Worm (Caenorhabditis elegans) whole organism, mixed stage, embryonic: Measurements from ENCODE around the gene ost-1.

Experiments
- M03D4.4 ChIP-seq: sonication (generic microtip); optimal IDR thresholded peaks from 2 replicates; lab custom pipeline; 2017; ENCODE audit warnings: mild to moderate bottlenecking, missing genetic modification characterization, missing compliant biosample characterization
- bed-3 ChIP-seq: fragments of 200-800 bp; sonication (Bioruptor generic); optimal IDR thresholded peaks from 3 replicates; lab custom pipeline; 2018; ENCODE audit warnings: mild to moderate bottlenecking, missing genetic modification characterization, moderate library complexity, missing compliant biosample characterization
- blmp-1 ChIP-seq: fragments of 150-350 bp; optimal IDR thresholded peaks from 2 replicates; lab custom pipeline; 2014; ENCODE audit warnings: missing biosample characterization, missing genetic modification characterization
- ceh-39 ChIP-seq: fragments of 150-350 bp; optimal IDR thresholded peaks from 2 replicates; lab custom pipeline; 2014; ENCODE audit warnings: missing biosample characterization, missing genetic modification characterization
- ceh-43 ChIP-seq: fragments of 200-800 bp; sonication (Bioruptor generic); optimal IDR thresholded peaks from 2 replicates; lab custom pipeline; 2018; ENCODE audit warnings: mild to moderate bottlenecking, missing genetic modification characterization, moderate library complexity, missing compliant biosample characterization
- ceh-83 ChIP-seq: fragments of 200-800 bp; sonication (Bioruptor generic); optimal IDR thresholded peaks from 2 replicates; lab custom pipeline; 2018; ENCODE audit warnings: mild to moderate bottlenecking, missing genetic modification characterization, missing compliant biosample characterization
- ces-1 ChIP-seq: fragments of 150-350 bp; optimal IDR thresholded peaks from 2 replicates; lab custom pipeline; 2014; ENCODE audit warnings: missing biosample characterization, missing genetic modification reagents, missing genetic modification characterization
- cnd-1 ChIP-seq: fragments of 200-800 bp; sonication (Bioruptor generic); optimal IDR thresholded peaks from 2 replicates; lab custom pipeline; 2018; ENCODE audit warnings: mild to moderate bottlenecking, missing genetic modification characterization, missing compliant biosample characterization
- drap-1 ChIP-seq: fragments of 200-800 bp; sonication (Bioruptor generic); optimal IDR thresholded peaks from 3 replicates; lab custom pipeline; 2018; ENCODE audit warnings: mild to moderate bottlenecking, missing genetic modification characterization, missing compliant biosample characterization
- elt-1 ChIP-seq: sonication (generic microtip); optimal IDR thresholded peaks from 2 replicates; lab custom pipeline; 2017; ENCODE audit warnings: missing genetic modification characterization, mild to moderate bottlenecking, missing compliant biosample characterization, antibody characterized with exemption, moderate library complexity, borderline replicate concordance; ENCODE audit not compliant: insufficient read depth
- elt-3 ChIP-seq: fragments of 150-350 bp; optimal IDR thresholded peaks from 2 replicates; lab custom pipeline; 2014; ENCODE audit warnings: missing biosample characterization, missing genetic modification characterization
- flh-1 ChIP-seq: fragments of 200-800 bp; sonication (Bioruptor generic); optimal IDR thresholded peaks from 2 replicates; lab custom pipeline; 2018; ENCODE audit warnings: mild to moderate bottlenecking, missing genetic modification characterization, moderate library complexity, missing compliant biosample characterization
- ham-2 ChIP-seq: fragments of 200-800 bp; sonication (Bioruptor generic); optimal IDR thresholded peaks from 2 replicates; lab custom pipeline; 2018; ENCODE audit warnings: mild to moderate bottlenecking, missing genetic modification characterization, missing compliant biosample characterization
- hlh-1 ChIP-seq: fragments of 150-350 bp; optimal IDR thresholded peaks from 2 replicates; lab custom pipeline; 2014; ENCODE audit warnings: missing biosample characterization, missing genetic modification reagents, missing genetic modification characterization
- lin-13 ChIP-seq: fragments of 150-350 bp; optimal IDR thresholded peaks from 2 replicates; lab custom pipeline; 2014; ENCODE audit warnings: missing biosample characterization, missing genetic modification characterization
- lin-32 ChIP-seq: fragments of 200-800 bp; sonication (Bioruptor generic); optimal IDR thresholded peaks from 2 replicates; lab custom pipeline; 2018; ENCODE audit warnings: mild to moderate bottlenecking, missing genetic modification characterization, missing compliant biosample characterization
- lsy-2 ChIP-seq: fragments of 150-350 bp; optimal IDR thresholded peaks from 2 replicates; lab custom pipeline; 2014; ENCODE audit warnings: missing biosample characterization, missing genetic modification characterization
- mab-5 ChIP-seq: fragments of 150-350 bp; optimal IDR thresholded peaks from 2 replicates; lab custom pipeline; 2014; ENCODE audit warnings: missing biosample characterization, missing genetic modification characterization
- mep-1 ChIP-seq: fragments of 150-350 bp; optimal IDR thresholded peaks from 2 replicates; lab custom pipeline; 2017; ENCODE audit warnings: missing biosample characterization, missing genetic modification reagents, missing genetic modification characterization, inconsistent platforms
- mls-2 ChIP-seq: sonication (generic microtip); optimal IDR thresholded peaks from 2 replicates; lab custom pipeline; 2016; ENCODE audit warnings: mild to moderate bottlenecking, missing genetic modification characterization, moderate library complexity, missing compliant biosample characterization
- nhr-12 ChIP-seq: fragments of 150-350 bp; optimal IDR thresholded peaks from 2 replicates; lab custom pipeline; 2014; ENCODE audit warnings: missing biosample characterization, missing genetic modification characterization
- nhr-2 ChIP-seq: fragments of 150-350 bp; optimal IDR thresholded peaks from 2 replicates; lab custom pipeline; 2014; ENCODE audit warnings: missing biosample characterization, missing genetic modification characterization
- nhr-237 ChIP-seq: fragments of 150-350 bp; optimal IDR thresholded peaks from 2 replicates; lab custom pipeline; 2014; ENCODE audit warnings: missing biosample characterization, missing genetic modification characterization
- nhr-28 ChIP-seq: fragments of 150-350 bp; optimal IDR thresholded peaks from 2 replicates; lab custom pipeline; 2014; ENCODE audit warnings: missing biosample characterization, missing genetic modification characterization
- nhr-76 ChIP-seq: sonication (generic microtip); optimal IDR thresholded peaks from 2 replicates; lab custom pipeline; 2017; ENCODE audit warnings: missing biosample characterization, missing genetic modification characterization
- pha-4 ChIP-seq: fragments of 150-350 bp; optimal IDR thresholded peaks from 2 replicates; lab custom pipeline; 2018; ENCODE audit warnings: missing biosample characterization, missing genetic modification reagents, missing genetic modification characterization
- sem-2 ChIP-seq: fragments of 200-800 bp; sonication (Bioruptor generic); optimal IDR thresholded peaks from 2 replicates; lab custom pipeline; 2018; ENCODE audit warnings: mild to moderate bottlenecking, missing genetic modification characterization, missing compliant biosample characterization
- snpc-4 ChIP-seq: fragments of 150-350 bp; optimal IDR thresholded peaks from 2 replicates; lab custom pipeline; 2014; ENCODE audit warnings: missing biosample characterization, missing genetic modification characterization
- sptf-1 ChIP-seq: sonication (generic microtip); optimal IDR thresholded peaks from 2 replicates; lab custom pipeline; 2017; ENCODE audit warnings: mild to moderate bottlenecking, missing genetic modification characterization, moderate library complexity, missing compliant biosample characterization
- tbx-8 ChIP-seq: fragments of 200-800 bp; sonication (Bioruptor generic); optimal IDR thresholded peaks from 2 replicates; lab custom pipeline; 2018; ENCODE audit warnings: mild to moderate bottlenecking, missing genetic modification characterization, moderate library complexity, missing compliant biosample characterization
- unc-120 ChIP-seq: sonication (generic microtip); optimal IDR thresholded peaks from 2 replicates; lab custom pipeline; 2017; ENCODE audit warnings: missing genetic modification characterization, missing compliant biosample characterization; ENCODE audit not compliant: poor library complexity, severe bottlenecking
- unc-39 ChIP-seq: fragments of 150-350 bp; optimal IDR thresholded peaks from 2 replicates; lab custom pipeline; 2014; ENCODE audit warnings: missing biosample characterization, missing genetic modification characterization
- unc-62 ChIP-seq: fragments of 150-350 bp; optimal IDR thresholded peaks from 2 replicates; lab custom pipeline; 2014; ENCODE audit warnings: missing biosample characterization, missing genetic modification reagents, missing genetic modification characterization
- zip-8 ChIP-seq: fragments of 150-350 bp; optimal IDR thresholded peaks from 2 replicates; lab custom pipeline; 2014; ENCODE audit warnings: missing biosample characterization, missing genetic modification characterization
- ztf-11 ChIP-seq: fragments of 150-350 bp; optimal IDR thresholded peaks from 2 replicates; lab custom pipeline; 2014; ENCODE audit warnings: missing biosample characterization, missing genetic modification characterization

ost-1 gene

ce11 chrIV:1068730-1069244 is 38.4 kb upstream of the ost-1 start:
- TF ChIP-seq mab-5 (tag; lab: Kevin White, UChicago) (no peak), zip-8 (tag; lab: Kevin White, UChicago) (no peak), elt-3 (tag; lab: Kevin White, UChicago) (no peak), drap-1 (GFP tag; lab: Kevin White, UChicago) (no peak), lsy-2 (tag; lab: Kevin White, UChicago) (no peak), ceh-43 (GFP tag; lab: Kevin White, UChicago) (no peak), unc-62 (GFP tag; lab: Kevin White, UChicago) (no peak), elt-1 (tag; lab: Kevin White, UChicago) (no peak), ztf-11 (tag; lab: Kevin White, UChicago) (no peak), nhr-2 (tag; lab: Kevin White, UChicago) (no peak)

ce11 chrIV:1070383-1070782 is 36.8 kb upstream of the ost-1 start:
- no peak for TF ChIP-seq ceh-83 (GFP tag; lab: Kevin White, UChicago)
- TF ChIP-seq mep-1 = no peak

- TF ChIP-seq nhr-76 (tag; lab: Kevin White, UChicago) (no peak), blmp-1 (peak; percentile 57), flh-1 (no peak)
Observed at ce11 chrIV:1074069-1074468, 33.1 kb upstream of the ost-1 start.

- TF ChIP-seq pha-4 (no peak), unc-39 (tag; lab: Kevin White, UChicago) (no peak), lin-13 (tag; lab: Kevin White, UChicago) (no peak), zip-8 (tag; lab: Kevin White, UChicago) (no peak), blmp-1 (no peak), hlh-1 (tag; lab: Kevin White, UChicago) (no peak), nhr-2 (tag; lab: Kevin White, UChicago) (no peak), elt-3 (tag; lab: Kevin White, UChicago) (no peak), tbx-8 (no peak), snpc-4 (no peak), elt-1 (tag; lab: Kevin White, UChicago) (no peak)
Observed at ce11 chrIV:1075484-1075883, 31.7 kb upstream of the ost-1 start.

- TF ChIP-seq drap-1 (GFP tag; lab: Kevin White, UChicago) (no peak), elt-1 (tag; lab: Kevin White, UChicago) (no peak), nhr-2 (tag; lab: Kevin White, UChicago) (no peak)
- TF ChIP-seq, all 35 proteins: peak for 0
Observed at ce11 chrIV:1086913-1087312, 20.3 kb upstream of the ost-1 start, which contains the start of gene csn-4. TSS of gene csn-4 (minus strand) at chrIV:1087013.

ce11 chrIV:1093870-1094564 is 13.2 kb upstream of the ost-1 start, which contains the start of the genes cct-8 and Y55F3AR.2:
TSS of gene cct-8 (minus strand) at chrIV:1093920.
TSS of gene Y55F3AR.2 (plus strand) at chrIV:1094541.
- TF ChIP-seq nhr-237 (tag; lab: Kevin White, UChicago) (peak; percentile 91), unc-120 (peak; percentile 21), sem-2 (GFP tag; lab: Kevin White, UChicago) (no peak), M03D4.4 (tag; lab: Kevin White, UChicago) (peak; percentile 63), unc-39 (tag; lab: Kevin White, UChicago) (no peak), cnd-1 (tag; lab: Kevin White, UChicago) (peak; percentile 71), nhr-12 (no peak), mls-2 (tag; lab: Kevin White, UChicago) (peak; percentile 85), nhr-76 (tag; lab: Kevin White, UChicago) (no peak), ceh-43 (GFP tag; lab: Kevin White, UChicago) (peak; percentile 77), nhr-2 (tag; lab: Kevin White, UChicago) (peak; percentile 23), lsy-2 (tag; lab: Kevin White, UChicago) (peak; percentile 100), ham-2 (GFP tag; lab: Kevin White, UChicago) (peak; percentile 29), lin-32 (no peak), elt-3 (tag; lab: Kevin White, UChicago) (no peak), unc-62 (GFP tag; lab: Kevin White, UChicago) (peak; percentile 58), mep-1 (peak; percentile 90), ceh-83 (GFP tag; lab: Kevin White, UChicago) (no peak), pha-4 (peak; percentile 93), blmp-1 (no peak), elt-1 (tag; lab: Kevin White, UChicago) (no peak), ztf-11 (tag; lab: Kevin White, UChicago) (peak; percentile 50), mab-5 (tag; lab: Kevin White, UChicago) (no peak), lin-13 (tag; lab: Kevin White, UChicago) (peak; percentile 90), ces-1 (peak; percentile 81), tbx-8 (peak; percentile 10), sptf-1 (peak; percentile 85), zip-8 (tag; lab: Kevin White, UChicago) (no peak), snpc-4 (no peak), drap-1 (GFP tag; lab: Kevin White, UChicago) (peak; percentile 78), bed-3 (GFP tag; lab: Kevin White, UChicago) (peak; percentile 12), ceh-39 (tag; lab: Kevin White, UChicago) (peak; percentile 66), nhr-28 (no peak)
